Worm (Caenorhabditis elegans): ENCODE measurements around the gene tag-30.

Gene tag-30

DNA sequence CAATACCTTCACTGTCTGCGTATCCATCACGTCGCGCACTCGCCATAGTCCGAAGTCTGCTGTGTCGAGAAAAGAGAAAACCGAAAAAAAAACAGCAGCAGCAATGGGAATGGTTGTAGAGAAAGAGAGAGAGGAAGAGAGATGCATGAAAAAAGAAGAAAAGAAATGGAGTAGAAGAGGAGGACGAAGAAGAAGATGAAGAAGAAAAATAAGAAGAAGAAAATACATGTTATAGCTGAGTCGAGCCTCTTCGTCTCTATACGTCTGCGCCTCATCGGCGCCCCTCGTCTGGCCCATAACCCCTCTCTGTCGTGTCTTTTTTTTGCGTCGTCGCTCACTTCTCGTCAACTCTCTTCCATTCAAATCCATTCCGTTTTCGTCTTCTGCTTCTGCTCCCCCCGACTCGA is 45.2 kb downstream of the tag-30 start (continued):
- peak in 1 of 2 experiments; percentile 65 for TF ChIP-seq hif-1 (tag; optimal IDR thresholded peaks at IDR 0.05)
- no peak for TF ChIP-seq attf-4 (tag; optimal IDR thresholded peaks at IDR 0.05)
- no peak for TF ChIP-seq ZK337.2 (GFP tag; IDR thresholded peaks at IDR 0.05)
- TF ChIP-seq aha-1 (tag): peak; percentile 99
- no peak for TF ChIP-seq F44E2.7 (GFP tag; IDR thresholded peaks at IDR 0.05)
- peak; percentile 89 for TF ChIP-seq dve-1 (tag; optimal IDR thresholded peaks at IDR 0.05; ENCODE audit: insufficient read depth)
- TF ChIP-seq mep-1 (tag; optimal IDR thresholded peaks at IDR 0.05): peak; percentile 87
- no peak for TF ChIP-seq php-3 (GFP tag; IDR thresholded peaks at IDR 0.05)
- no peak for TF ChIP-seq ztf-11 (tag; optimal IDR thresholded peaks at IDR 0.05)
- TF ChIP-seq duxl-1 (tag; optimal IDR thresholded peaks at IDR 0.05; ENCODE audit: poor library complexity): no peak
- TF ChIP-seq lin-15B (tag; optimal IDR thresholded peaks at IDR 0.05): no peak
- no peak for TF ChIP-seq lin-38 (GFP tag; IDR thresholded peaks at IDR 0.05)
- TF ChIP-seq nhr-11 (tag; optimal IDR thresholded peaks at IDR 0.05): peak; percentile 83
- no peak for TF ChIP-seq skn-1 (tag; optimal IDR thresholded peaks at IDR 0.05)
- no peak for TF ChIP-seq ceh-62 (tag; optimal IDR thresholded peaks at IDR 0.05)
- TF ChIP-seq ceh-28 (tag; optimal IDR thresholded peaks at IDR 0.05): no peak
- TF ChIP-seq lsy-2 (tag; optimal IDR thresholded peaks at IDR 0.05): peak; percentile 52 to 85
- TF ChIP-seq daf-16 (GFP tag; optimal IDR thresholded peaks at IDR 0.05): peak in 1 of 2 experiments; percentile 10
- peak; percentile 35 for TF ChIP-seq daf-16 (tag; optimal IDR thresholded peaks at IDR 0.05)
- no peak for TF ChIP-seq madf-9 (GFP tag; conservative IDR thresholded peaks at IDR 0.05)
- no peak for TF ChIP-seq gei-8 (GFP tag; optimal IDR thresholded peaks at IDR 0.05)
- TF ChIP-seq set-16 (GFP tag; IDR thresholded peaks at IDR 0.05): peak; percentile 52; the same call in 1 of the 2 replicates
- no peak for TF ChIP-seq madf-5 (GFP tag; IDR thresholded peaks at IDR 0.05)
- TF ChIP-seq nhr-41 (GFP tag; IDR thresholded peaks at IDR 0.05): no peak
- TF ChIP-seq Y5F2A.4 (GFP tag; optimal IDR thresholded peaks at IDR 0.05): no peak
- peak; percentile 88 for TF ChIP-seq nhr-28 (tag; optimal IDR thresholded peaks at IDR 0.05)
- TF ChIP-seq F10B5.3 (tag; optimal IDR thresholded peaks at IDR 0.05): no peak
- TF ChIP-seq aly-2 (tag; optimal IDR thresholded peaks at IDR 0.05): no peak
- TF ChIP-seq nhr-10 (tag; optimal IDR thresholded peaks at IDR 0.05): no peak
- TF ChIP-seq T26A8.4 (GFP tag; IDR thresholded peaks at IDR 0.05): no peak
- TF ChIP-seq egl-27 (tag; optimal IDR thresholded peaks at IDR 0.05): no peak
- no peak for TF ChIP-seq saeg-2 (GFP tag; IDR thresholded peaks at IDR 0.05)
- TF ChIP-seq lin-29 (GFP tag; IDR thresholded peaks at IDR 0.05): no peak
- no peak for TF ChIP-seq mxl-2 (GFP tag; conservative IDR thresholded peaks at IDR 0.05)
- no peak for TF ChIP-seq daf-19 (GFP tag; conservative IDR thresholded peaks at IDR 0.05)
- TF ChIP-seq spr-1 (tag; optimal IDR thresholded peaks at IDR 0.05): no peak

DNA sequence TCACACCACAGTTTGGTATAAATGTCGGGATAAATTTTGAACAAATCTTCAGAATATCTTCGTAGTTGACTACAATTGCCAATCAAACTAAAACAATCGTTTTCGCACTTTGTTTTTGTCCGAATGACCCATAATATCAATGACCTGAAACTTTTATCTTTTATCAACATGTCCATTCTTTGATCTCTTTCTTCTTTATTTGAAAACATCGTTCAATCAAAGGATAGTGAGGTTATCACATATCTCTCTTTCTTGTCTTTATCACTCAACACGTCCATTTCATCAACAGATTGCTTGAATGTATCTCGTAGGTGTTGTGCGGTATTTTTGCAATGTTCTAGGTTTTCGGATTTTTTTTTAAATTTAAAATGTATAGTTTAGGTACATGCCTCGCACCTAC is 45.9 kb downstream of the tag-30 start:
- TF ChIP-seq nhr-28 (tag; optimal IDR thresholded peaks at IDR 0.05) (peak; percentile 75), lim-7 (GFP tag; IDR thresholded peaks at IDR 0.05) (no peak), T20F7.1 (GFP tag; optimal IDR thresholded peaks at IDR 0.05) (no peak), daf-16 (GFP tag; optimal IDR thresholded peaks at IDR 0.05) (peak in 1 of 2 experiments; percentile 0), daf-16 (tag; optimal IDR thresholded peaks at IDR 0.05) (no peak), hlh-30 (tag; optimal IDR thresholded peaks at IDR 0.05; ENCODE audit: insufficient read depth) (peak; percentile 12)

DNA sequence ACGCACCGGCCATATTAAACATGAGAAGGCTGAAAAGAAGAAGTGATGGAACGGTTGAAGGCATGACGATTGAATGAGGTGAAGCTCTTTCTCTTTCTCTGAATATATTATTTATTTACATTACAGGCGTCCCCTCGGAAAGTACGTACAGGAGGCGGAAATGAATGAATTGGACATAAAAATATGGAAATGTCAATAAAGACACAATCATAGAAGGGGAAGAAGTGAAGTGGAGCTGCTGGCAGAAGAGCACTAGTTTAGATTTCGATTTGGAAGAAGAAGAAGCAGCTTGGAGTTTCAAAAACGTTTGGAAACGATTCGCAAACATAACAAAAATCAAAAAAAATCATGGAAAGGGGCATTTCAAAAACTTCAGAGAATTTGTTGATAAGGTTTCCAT is 50.9 kb downstream of the tag-30 start, which contains the start of gene H01G02.1:
H01G02.1 (minus strand) TSS at position 101 of the 400 bp plus-strand sequence.
- TF ChIP-seq lir-3 (tag; optimal IDR thresholded peaks at IDR 0.05): no peak
- TF ChIP-seq nhr-11 (tag; optimal IDR thresholded peaks at IDR 0.05): no peak
- no peak for TF ChIP-seq T26A8.4 (GFP tag; IDR thresholded peaks at IDR 0.05)
- TF ChIP-seq skn-1 (tag; optimal IDR thresholded peaks at IDR 0.05): no peak
- TF ChIP-seq rbr-2 (tag; optimal IDR thresholded peaks at IDR 0.05): no peak
- TF ChIP-seq lin-39 (tag; optimal IDR thresholded peaks at IDR 0.05): no peak
- no peak for TF ChIP-seq egl-43 (GFP tag; IDR thresholded peaks at IDR 0.05)
- no peak for TF ChIP-seq hlh-11 (tag; optimal IDR thresholded peaks at IDR 0.05)
- TF ChIP-seq ZK337.2 (GFP tag; IDR thresholded peaks at IDR 0.05): no peak
- no peak for TF ChIP-seq lin-29 (GFP tag; IDR thresholded peaks at IDR 0.05)
- TF ChIP-seq ceh-44 (GFP tag; IDR thresholded peaks at IDR 0.05): no peak
